Fruit fly (Drosophila melanogaster) whole organism, embryonic: ENCODE data around the gene galla-2.

Source experiments
- ATbp ChIP-seq: fragments of 200-800 bp; sonication (Bioruptor generic); optimal IDR thresholded peaks from 2 replicates; lab custom pipeline; 2017; ENCODE audit warnings: missing biosample characterization, mild to moderate bottlenecking, missing genetic modification characterization, missing genetic modification reagents
- Abd-B ChIP-seq: fragments of 200-800 bp; sonication (Bioruptor generic); optimal IDR thresholded peaks from 2 replicates; lab custom pipeline; 2018; ENCODE audit warnings: missing biosample characterization, mild to moderate bottlenecking, missing genetic modification characterization, moderate library complexity
- Ada2b ChIP-seq: fragments of 200-800 bp; sonication (Bioruptor generic); IDR thresholded peaks from 2 replicates; pipeline ENCODE4 v1.3.6; 2022; ENCODE audit warnings: missing biosample characterization, missing genetic modification characterization
- Bteb2 ChIP-seq: fragments of 200-800 bp; sonication (Bioruptor generic); optimal IDR thresholded peaks from 2 replicates; lab custom pipeline; 2016; ENCODE audit warnings: missing biosample characterization, missing genetic modification characterization
- CG10274 ChIP-seq: fragments of 200-800 bp; sonication (Bioruptor generic); optimal IDR thresholded peaks from 3 replicates; lab custom pipeline; 2017; ENCODE audit warnings: missing biosample characterization, mild to moderate bottlenecking, missing genetic modification characterization
- CG11560 ChIP-seq: fragments of 200-800 bp; sonication (Bioruptor generic); IDR thresholded peaks from 3 replicates; pipeline ENCODE4 v1.3.6; 2022; ENCODE audit warnings: missing biosample characterization, missing genetic modification characterization
- CG12155 ChIP-seq: fragments of 200-800 bp; sonication (Bioruptor generic); optimal IDR thresholded peaks from 3 replicates; lab custom pipeline; 2016; ENCODE audit warnings: missing biosample characterization, missing genetic modification characterization
- CG12744 ChIP-seq: fragments of 200-800 bp; sonication (Bioruptor generic); optimal IDR thresholded peaks from 2 replicates; lab custom pipeline; 2016; ENCODE audit warnings: missing biosample characterization, missing genetic modification characterization
- CG13775 ChIP-seq: fragments of 200-800 bp; sonication (Bioruptor generic); optimal IDR thresholded peaks from 3 replicates; lab custom pipeline; 2017; ENCODE audit warnings: missing biosample characterization, mild to moderate bottlenecking, missing genetic modification characterization
- CG14710 ChIP-seq: fragments of 200-800 bp; sonication (Bioruptor generic); optimal IDR thresholded peaks from 3 replicates; lab custom pipeline; 2019; ENCODE audit warnings: missing biosample characterization, mild to moderate bottlenecking, missing genetic modification characterization, moderate library complexity
- CG14860 ChIP-seq: fragments of 200-800 bp; sonication (Bioruptor generic); IDR thresholded peaks from 3 replicates; pipeline ENCODE4 v1.3.6; 2022; ENCODE audit warnings: missing biosample characterization, missing genetic modification characterization; ENCODE audit not compliant: partially characterized antibody
- CG15073 ChIP-seq: fragments of 200-800 bp; sonication (Bioruptor generic); optimal IDR thresholded peaks from 2 replicates; lab custom pipeline; 2016; ENCODE audit warnings: missing biosample characterization, missing genetic modification characterization
- CG16815 ChIP-seq: fragments of 200-800 bp; sonication (Bioruptor generic); optimal IDR thresholded peaks from 3 replicates; lab custom pipeline; 2017; ENCODE audit warnings: missing biosample characterization, mild to moderate bottlenecking, missing genetic modification characterization
- CG1792 ChIP-seq: fragments of 200-800 bp; sonication (Bioruptor generic); optimal IDR thresholded peaks from 2 replicates; lab custom pipeline; 2016; ENCODE audit warnings: missing biosample characterization, missing genetic modification characterization
- CG2889 ChIP-seq: fragments of 200-800 bp; sonication (Bioruptor generic); IDR thresholded peaks from 3 replicates; pipeline ENCODE4 v1.3.6; 2022; ENCODE audit warnings: missing biosample characterization, missing genetic modification characterization
- CG3065 ChIP-seq: fragments of 200-800 bp; sonication (Bioruptor generic); optimal IDR thresholded peaks from 2 replicates; lab custom pipeline; 2016; ENCODE audit warnings: missing biosample characterization, missing genetic modification characterization
- CG34422 ChIP-seq: fragments of 200-800 bp; sonication (Bioruptor generic); IDR thresholded peaks from 3 replicates; pipeline ENCODE4 v1.3.6; 2022; ENCODE audit warnings: missing biosample characterization, missing genetic modification characterization
- CG3847 ChIP-seq: fragments of 200-800 bp; sonication (Bioruptor generic); IDR thresholded peaks from 2 replicates; pipeline ENCODE4 v1.3.6; 2022; ENCODE audit warnings: missing biosample characterization, missing genetic modification characterization
- CG6654 ChIP-seq: fragments of 200-800 bp; sonication (Bioruptor generic); optimal IDR thresholded peaks from 2 replicates; lab custom pipeline; 2017; ENCODE audit warnings: missing biosample characterization, mild to moderate bottlenecking, missing genetic modification characterization
- CG8089 ChIP-seq: fragments of 200-800 bp; sonication (Bioruptor generic); optimal IDR thresholded peaks from 3 replicates; lab custom pipeline; 2016; ENCODE audit warnings: missing biosample characterization, missing genetic modification characterization
- CG8359 ChIP-seq: fragments of 200-800 bp; sonication (Bioruptor generic); optimal IDR thresholded peaks from 2 replicates; lab custom pipeline; 2017; ENCODE audit warnings: missing biosample characterization, mild to moderate bottlenecking, missing genetic modification characterization, borderline replicate concordance
- CG9727 ChIP-seq: fragments of 200-800 bp; sonication (Bioruptor generic); optimal IDR thresholded peaks from 3 replicates; lab custom pipeline; 2017; ENCODE audit warnings: missing biosample characterization, mild to moderate bottlenecking, missing genetic modification characterization
- CG9817 ChIP-seq: fragments of 200-800 bp; sonication (Bioruptor generic); optimal IDR thresholded peaks from 2 replicates; lab custom pipeline; 2018; ENCODE audit warnings: missing biosample characterization, mild to moderate bottlenecking, missing genetic modification characterization, moderate library complexity
- Dbx ChIP-seq: fragments of 200-800 bp; sonication (Bioruptor generic); IDR thresholded peaks from 3 replicates; pipeline ENCODE4 v1.3.6; 2022; ENCODE audit warnings: missing biosample characterization, missing genetic modification characterization
- E2f1 ChIP-seq: fragments of 200-800 bp; sonication (Bioruptor generic); IDR thresholded peaks from 2 replicates; pipeline ENCODE4 v1.3.6; 2022; ENCODE audit warnings: missing biosample characterization, missing genetic modification characterization
- GATAe ChIP-seq: fragments of 200-800 bp; sonication (Bioruptor generic); conservative IDR thresholded peaks from 2 replicates; pipeline ENCODE4 v1.3.6; 2022; ENCODE audit warnings: missing biosample characterization, missing genetic modification characterization
- Gsc ChIP-seq: fragments of 200-800 bp; sonication (Bioruptor generic); IDR thresholded peaks from 2 replicates; pipeline ENCODE4 v1.3.6; 2022; ENCODE audit warnings: missing biosample characterization, missing genetic modification characterization
- HmgZ ChIP-seq: fragments of 200-800 bp; sonication (Bioruptor generic); optimal IDR thresholded peaks from 2 replicates; lab custom pipeline; 2018; ENCODE audit warnings: missing biosample characterization, mild to moderate bottlenecking, missing genetic modification characterization
- NFAT ChIP-seq: fragments of 200-800 bp; sonication (Bioruptor generic); IDR thresholded peaks from 2 replicates; pipeline ENCODE4 v1.3.6; 2022; ENCODE audit warnings: missing biosample characterization, missing genetic modification characterization
- Neu2 ChIP-seq: fragments of 200-800 bp; sonication (Bioruptor generic); optimal IDR thresholded peaks from 3 replicates; lab custom pipeline; 2016; ENCODE audit warnings: missing biosample characterization, missing genetic modification characterization, borderline replicate concordance
- Rx ChIP-seq: fragments of 200-800 bp; sonication (Bioruptor generic); IDR thresholded peaks from 2 replicates; pipeline ENCODE4 v1.3.6; 2022; ENCODE audit warnings: missing biosample characterization, missing genetic modification characterization
- Six4 ChIP-seq: fragments of 200-800 bp; sonication (Bioruptor generic); optimal IDR thresholded peaks from 2 replicates; lab custom pipeline; 2016; ENCODE audit warnings: missing biosample characterization, missing genetic modification characterization
- crc ChIP-seq: fragments of 200-800 bp; sonication (Bioruptor generic); optimal IDR thresholded peaks from 2 replicates; lab custom pipeline; 2016; ENCODE audit warnings: missing biosample characterization, missing genetic modification characterization
- dm ChIP-seq: fragments of 200-800 bp; sonication (Bioruptor generic); optimal IDR thresholded peaks from 3 replicates; lab custom pipeline; 2016; ENCODE audit warnings: missing biosample characterization, missing genetic modification characterization
- eve ChIP-seq, 2 experiments: fragments of >200 bp; optimal IDR thresholded peaks; 2 replicates each; lab custom pipeline; 2017; ENCODE audit warnings: missing biosample characterization in 2 of 2, missing genetic modification characterization in 2 of 2
- fd96Cb ChIP-seq: fragments of 200-800 bp; sonication (Bioruptor generic); optimal IDR thresholded peaks from 2 replicates; lab custom pipeline; 2018; ENCODE audit warnings: missing biosample characterization, mild to moderate bottlenecking, missing genetic modification characterization, moderate library complexity
- gcm ChIP-seq: fragments of 200-800 bp; sonication (Bioruptor generic); optimal IDR thresholded peaks from 2 replicates; lab custom pipeline; 2019; ENCODE audit warnings: missing biosample characterization, mild to moderate bottlenecking, missing genetic modification characterization, moderate library complexity
- gem ChIP-seq: fragments of 200-800 bp; sonication (Bioruptor generic); optimal IDR thresholded peaks from 2 replicates; lab custom pipeline; 2019; ENCODE audit warnings: missing biosample characterization, mild to moderate bottlenecking, missing genetic modification characterization, moderate library complexity
- gsb-n ChIP-seq: fragments of 200-800 bp; sonication (Bioruptor generic); optimal IDR thresholded peaks from 3 replicates; lab custom pipeline; 2018; ENCODE audit warnings: missing biosample characterization, mild to moderate bottlenecking, missing genetic modification characterization
- jing ChIP-seq: fragments of 200-800 bp; sonication (Bioruptor generic); optimal IDR thresholded peaks from 2 replicates; lab custom pipeline; 2018; ENCODE audit warnings: missing biosample characterization, mild to moderate bottlenecking, missing genetic modification characterization
- maf-S ChIP-seq: fragments of 200-800 bp; sonication (Bioruptor generic); optimal IDR thresholded peaks from 2 replicates; lab custom pipeline; 2016; ENCODE audit warnings: missing biosample characterization, missing genetic modification characterization
- mld ChIP-seq: fragments of 200-800 bp; sonication (Bioruptor generic); IDR thresholded peaks from 3 replicates; pipeline ENCODE4 v1.3.6; 2022; ENCODE audit warnings: missing biosample characterization, missing genetic modification characterization; ENCODE audit not compliant: partially characterized antibody
- nerfin-1 ChIP-seq: fragments of 200-800 bp; sonication (Bioruptor generic); optimal IDR thresholded peaks from 3 replicates; lab custom pipeline; 2019; ENCODE audit warnings: missing biosample characterization, mild to moderate bottlenecking, missing genetic modification characterization, moderate library complexity
- nom ChIP-seq: fragments of 200-800 bp; sonication (Bioruptor generic); optimal IDR thresholded peaks from 2 replicates; lab custom pipeline; 2017; ENCODE audit warnings: missing biosample characterization, missing genetic modification characterization, mild to moderate bottlenecking, moderate library complexity, missing genetic modification reagents
- pros ChIP-seq: fragments of 200-800 bp; sonication (Bioruptor generic); optimal IDR thresholded peaks from 3 replicates; lab custom pipeline; 2019; ENCODE audit warnings: missing biosample characterization, mild to moderate bottlenecking, missing genetic modification characterization, moderate library complexity
- repo ChIP-seq: fragments of 200-800 bp; sonication (Bioruptor generic); optimal IDR thresholded peaks from 2 replicates; lab custom pipeline; 2016; ENCODE audit warnings: missing biosample characterization, missing genetic modification characterization
- slbo ChIP-seq: fragments of 200-800 bp; sonication (Bioruptor generic); IDR thresholded peaks from 2 replicates; pipeline ENCODE4 v1.3.6; 2022; ENCODE audit warnings: missing biosample characterization, missing genetic modification characterization
- sna ChIP-seq: fragments of 200-800 bp; sonication (Bioruptor generic); IDR thresholded peaks from 2 replicates; pipeline ENCODE4 v1.3.6; 2022; ENCODE audit warnings: missing biosample characterization, missing genetic modification characterization; ENCODE audit not compliant: partially characterized antibody
- trem ChIP-seq: fragments of 200-800 bp; optimal IDR thresholded peaks from 3 replicates; lab custom pipeline; 2019; ENCODE audit warnings: missing biosample characterization, mild to moderate bottlenecking, missing genetic modification characterization, moderate library complexity
- wdn ChIP-seq: fragments of 200-800 bp; sonication (Bioruptor generic); IDR thresholded peaks from 2 replicates; pipeline ENCODE4 v1.3.6; 2022; ENCODE audit warnings: missing biosample characterization, missing genetic modification characterization
- yki ChIP-seq: fragments of >200 bp; optimal IDR thresholded peaks from 3 replicates; lab custom pipeline; 2018
- zfh2 ChIP-seq: fragments of 200-800 bp; sonication (Bioruptor generic); optimal IDR thresholded peaks from 2 replicates; lab custom pipeline; 2016; ENCODE audit warnings: missing biosample characterization, missing genetic modification characterization

The galla-2 gene

dm6 chr3L:10931430-10931829 is 48.7 kb downstream of the galla-2 start (continued):
- TF ChIP-seq Neu2, result no peak
- TF ChIP-seq repo (GFP tag; lab: Kevin White, UChicago), result no peak
- no peak for TF ChIP-seq wdn
- no peak for TF ChIP-seq CG12155
- peak; percentile 72 for TF ChIP-seq gem (tag; lab: Kevin White, UChicago)
- no peak for TF ChIP-seq crc (GFP tag; lab: Kevin White, UChicago)
- peak; percentile 32 for TF ChIP-seq CG9727 (GFP tag; lab: Kevin White, UChicago)
- no peak for TF ChIP-seq yki (lab: Kevin White, UChicago)
- TF ChIP-seq CG14710 (tag; lab: Kevin White, UChicago), result peak; percentile 28
- TF ChIP-seq CG15073 (GFP tag; lab: Kevin White, UChicago), result no peak
- no peak for TF ChIP-seq CG2889
- no peak for TF ChIP-seq CG3065 (GFP tag; lab: Kevin White, UChicago)
- TF ChIP-seq zfh2 (GFP tag; lab: Kevin White, UChicago), result no peak
- TF ChIP-seq Gsc, result no peak
- TF ChIP-seq NFAT, result no peak
- TF ChIP-seq dm (GFP tag; lab: Kevin White, UChicago), result no peak
- TF ChIP-seq maf-S (GFP tag; lab: Kevin White, UChicago), result no peak
- no peak for TF ChIP-seq Ada2b (GFP tag; lab: Robert Waterston, UW)
- TF ChIP-seq CG8359, result no peak
- no peak for TF ChIP-seq CG9817 (tag; lab: Kevin White, UChicago)
- TF ChIP-seq Abd-B (GFP tag; lab: Kevin White, UChicago), result no peak
- peak; percentile 22 for TF ChIP-seq ATbp (GFP tag; lab: Kevin White, UChicago)
- TF ChIP-seq CG8089 (GFP tag; lab: Kevin White, UChicago), result no peak
- TF ChIP-seq CG34422, result no peak
- TF ChIP-seq Dbx (GFP tag; lab: Robert Waterston, UW), result no peak
- no peak for TF ChIP-seq E2f1 (GFP tag; lab: Robert Waterston, UW)
- no peak for TF ChIP-seq CG13775 (GFP tag; lab: Kevin White, UChicago)
- TF ChIP-seq CG11560 (tag; lab: Robert Waterston, UW), result no peak
- no peak for TF ChIP-seq CG16815 (GFP tag; lab: Kevin White, UChicago)
- TF ChIP-seq CG12744 (GFP tag; lab: Kevin White, UChicago), result no peak
- TF ChIP-seq sna, result no peak
- peak; percentile 42 for TF ChIP-seq nom (GFP tag; lab: Kevin White, UChicago)
- no peak for TF ChIP-seq Six4 (GFP tag; lab: Kevin White, UChicago)
- TF ChIP-seq pros (GFP tag; lab: Kevin White, UChicago), result no peak
- no peak for TF ChIP-seq mld (GFP tag; lab: Robert Waterston, UW)
- TF ChIP-seq fd96Cb (tag; lab: Kevin White, UChicago), result peak; percentile 60
- no peak for TF ChIP-seq jing
- TF ChIP-seq CG1792 (GFP tag; lab: Kevin White, UChicago), result no peak
- no peak for TF ChIP-seq eve (GFP tag; optimal IDR thresholded peaks at IDR 0.05; lab: Kevin White, UChicago)
- TF ChIP-seq GATAe (GFP tag; lab: Robert Waterston, UW), result no peak
- peak; percentile 1 for TF ChIP-seq gcm
- TF ChIP-seq Bteb2 (GFP tag; lab: Kevin White, UChicago), result no peak
- TF ChIP-seq nerfin-1 (tag; lab: Kevin White, UChicago), result peak; percentile 9
- TF ChIP-seq HmgZ (tag; lab: Kevin White, UChicago), result no peak
- no peak for TF ChIP-seq CG3847 (GFP tag; lab: Robert Waterston, UW)
- no peak for TF ChIP-seq CG6654 (GFP tag; lab: Kevin White, UChicago)
- no peak for TF ChIP-seq slbo
- peak; percentile 18 for TF ChIP-seq gsb-n (tag; lab: Kevin White, UChicago)
- peak; percentile 20 for TF ChIP-seq trem (tag; lab: Kevin White, UChicago)
- TF ChIP-seq CG14860 (GFP tag; lab: Robert Waterston, UW), result no peak
- TF ChIP-seq CG10274 (GFP tag; lab: Kevin White, UChicago), result no peak
- no peak for TF ChIP-seq Rx (GFP tag; lab: Robert Waterston, UW)
